Fruit fly (Drosophila melanogaster): Measurements from ENCODE around the gene ex.
A peak's percentile ranks its signal among the peaks of the same experiment; 100 is the strongest.

The ex gene

dm6 chr2L:471021-471479 lies 40.0 kb downstream of the ex start (continued):
- TF ChIP-seq croc (GFP tag; conservative IDR thresholded peaks at IDR 0.05) = peak; percentile 18; the same call in 1 of the 3 replicates
- no peak for TF ChIP-seq jumu (GFP tag; optimal IDR thresholded peaks at IDR 0.05)
- no peak for TF ChIP-seq Adf1 (GFP tag; IDR thresholded peaks at IDR 0.05)
- no peak for TF ChIP-seq Mes4 (GFP tag; optimal IDR thresholded peaks at IDR 0.05)
- TF ChIP-seq Hr3 (GFP tag; optimal IDR thresholded peaks at IDR 0.05) = peak; percentile 41
- TF ChIP-seq cad (GFP tag; optimal IDR thresholded peaks at IDR 0.05) = no peak
- peak in 1 of 2 experiments; percentile 77 for TF ChIP-seq bsh (GFP tag; optimal IDR thresholded peaks at IDR 0.05)
- TF ChIP-seq tap (tag; optimal IDR thresholded peaks at IDR 0.05) = peak; percentile 67
- no peak for TF ChIP-seq Ets65A (GFP tag)
- no peak for TF ChIP-seq Lhr (GFP tag; optimal IDR thresholded peaks at IDR 0.05)
- TF ChIP-seq mam (GFP tag; optimal IDR thresholded peaks at IDR 0.05) = no peak
- TF ChIP-seq Abd-B (GFP tag; optimal IDR thresholded peaks at IDR 0.05) = peak; percentile 52
- TF ChIP-seq Elba2 (GFP tag; optimal IDR thresholded peaks at IDR 0.05) = no peak
- peak; percentile 27 for TF ChIP-seq CG6654 (GFP tag; optimal IDR thresholded peaks at IDR 0.05)
- TF ChIP-seq tio (GFP tag; optimal IDR thresholded peaks at IDR 0.05) = peak; percentile 66
- peak; percentile 61 for TF ChIP-seq lbe (GFP tag; optimal IDR thresholded peaks at IDR 0.05)
- peak; percentile 39 for TF ChIP-seq CG16815 (GFP tag; optimal IDR thresholded peaks at IDR 0.05)
- TF ChIP-seq sima (GFP tag; optimal IDR thresholded peaks at IDR 0.05) = no peak
- TF ChIP-seq luna (GFP tag; optimal IDR thresholded peaks at IDR 0.05) = no peak
- no peak for TF ChIP-seq CG16779 (GFP tag; IDR thresholded peaks at IDR 0.05)
- TF ChIP-seq pzg (GFP tag; optimal IDR thresholded peaks at IDR 0.05) = no peak
- TF ChIP-seq CG17912 (GFP tag; optimal IDR thresholded peaks at IDR 0.05) = no peak
- peak; percentile 20 for TF ChIP-seq nau (GFP tag; optimal IDR thresholded peaks at IDR 0.05)
- TF ChIP-seq CG16813 (GFP tag; IDR thresholded peaks at IDR 0.05; ENCODE audit: partially characterized antibody) = no peak
- TF ChIP-seq cg (GFP tag; optimal IDR thresholded peaks at IDR 0.05) = peak; percentile 12
- no peak for TF ChIP-seq wdn (GFP tag; IDR thresholded peaks at IDR 0.05)
- no peak for TF ChIP-seq jigr1 (GFP tag; IDR thresholded peaks at IDR 0.05)
- peak; percentile 61 for TF ChIP-seq Xbp1 (GFP tag; optimal IDR thresholded peaks at IDR 0.05)
- TF ChIP-seq CG7357 (GFP tag; IDR thresholded peaks at IDR 0.05) = peak; percentile 55; the same call in 1 of the 3 replicates
- peak; percentile 76 for TF ChIP-seq Blimp-1 (GFP tag; optimal IDR thresholded peaks at IDR 0.05)
- TF ChIP-seq toy (GFP tag; IDR thresholded peaks at IDR 0.05) = no peak
- no peak for TF ChIP-seq CG34422 (GFP tag; IDR thresholded peaks at IDR 0.05)
- TF ChIP-seq Ssrp (tag; optimal IDR thresholded peaks at IDR 0.05) = peak; percentile 71
- TF ChIP-seq CG4360 (GFP tag; IDR thresholded peaks at IDR 0.05) = no peak
- TF ChIP-seq en (GFP tag; optimal IDR thresholded peaks at IDR 0.05) = no peak
- TF ChIP-seq CG1832 (GFP tag; optimal IDR thresholded peaks at IDR 0.05) = no peak
- TF ChIP-seq dysf (GFP tag; IDR thresholded peaks at IDR 0.05) = peak; percentile 78; the same call in 1 of the 3 replicates
- TF ChIP-seq HmgZ (tag; optimal IDR thresholded peaks at IDR 0.05) = no peak
- TF ChIP-seq Deaf1 (tag; optimal IDR thresholded peaks at IDR 0.05) = no peak
- TF ChIP-seq CG10543 (GFP tag; optimal IDR thresholded peaks at IDR 0.05) = no peak
- no peak for TF ChIP-seq inv (GFP tag; IDR thresholded peaks at IDR 0.05; ENCODE audit: partially characterized antibody)
- TF ChIP-seq crol (GFP tag; IDR thresholded peaks at IDR 0.05) = peak; percentile 84
- TF ChIP-seq fd96Cb (tag; optimal IDR thresholded peaks at IDR 0.05) = peak; percentile 71
- TF ChIP-seq bab2 (GFP tag; optimal IDR thresholded peaks at IDR 0.05) = no peak
- peak; percentile 38 for TF ChIP-seq CG15601 (tag; optimal IDR thresholded peaks at IDR 0.05)
- TF ChIP-seq CG10209 (GFP tag; optimal IDR thresholded peaks at IDR 0.05) = peak; percentile 67
- TF ChIP-seq Hand (GFP tag; optimal IDR thresholded peaks at IDR 0.05) = peak; percentile 33
- TF ChIP-seq CG17568 (GFP tag; optimal IDR thresholded peaks at IDR 0.05) = peak; percentile 27
- no peak for TF ChIP-seq bowl (GFP tag; IDR thresholded peaks at IDR 0.05)
- 0 out of 2 replicates have a peak, but pooled peaks have one; percentile 18 for TF ChIP-seq CG1024 (GFP tag; IDR thresholded peaks at IDR 0.05)
- TF ChIP-seq Aef1 (GFP tag; IDR thresholded peaks at IDR 0.05) = no peak
